Fruit fly (Drosophila melanogaster): ENCODE results near the gene CG34001.

The CG34001 gene

dm6 chr3L:10658362-10659127, 27.7 kb downstream of the CG34001 start:
- TF ChIP-seq salr (GFP tag; optimal IDR thresholded peaks at IDR 0.05) = no peak
- TF ChIP-seq fkh (GFP tag; optimal IDR thresholded peaks at IDR 0.05) = peak; percentile 51
- no peak for TF ChIP-seq Hr39 (GFP tag; optimal IDR thresholded peaks at IDR 0.05)
- TF ChIP-seq Eip93F (GFP tag; optimal IDR thresholded peaks at IDR 0.05) = no peak
- no peak for TF ChIP-seq CG10669 (GFP tag; optimal IDR thresholded peaks at IDR 0.05)
- TF ChIP-seq ss (GFP tag; optimal IDR thresholded peaks at IDR 0.05) = peak in 1 of 2 experiments; percentile 20

- TF ChIP-seq dac (GFP tag; optimal IDR thresholded peaks at IDR 0.05) (no peak), Ets96B (tag; optimal IDR thresholded peaks at IDR 0.05) (no peak), Smox (GFP tag; optimal IDR thresholded peaks at IDR 0.05) (no peak), lz (GFP tag; optimal IDR thresholded peaks at IDR 0.05) (no peak), achi (GFP tag; optimal IDR thresholded peaks at IDR 0.05) (no peak), CG6792 (GFP tag; optimal IDR thresholded peaks at IDR 0.05) (no peak), CG34406 (GFP tag; optimal IDR thresholded peaks at IDR 0.05) (no peak), pdm3 (GFP tag; optimal IDR thresholded peaks at IDR 0.05) (no peak), Hr38 (GFP tag; optimal IDR thresholded peaks at IDR 0.05) (no peak), net (GFP tag; optimal IDR thresholded peaks at IDR 0.05) (no peak), dsx (GFP tag; optimal IDR thresholded peaks at IDR 0.05; ENCODE audit: poor library complexity, severe bottlenecking) (no peak), Ets21C (GFP tag; optimal IDR thresholded peaks at IDR 0.05) (no peak), vri (GFP tag; optimal IDR thresholded peaks at IDR 0.05) (no peak), CG32006 (GFP tag; optimal IDR thresholded peaks at IDR 0.05) (no peak), CG6276 (GFP tag; optimal IDR thresholded peaks at IDR 0.05) (no peak), fkh (GFP tag; optimal IDR thresholded peaks at IDR 0.05) (no peak), CG16779 (tag; optimal IDR thresholded peaks at IDR 0.05) (no peak), CG8319 (GFP tag; optimal IDR thresholded peaks at IDR 0.05) (no peak), svp (GFP tag) (no peak), CG8632 (GFP tag; optimal IDR thresholded peaks at IDR 0.05) (no peak)
These were observed 28.6 kb downstream of the CG34001 start for dm6 chr3L:10659524-10659923.

DNA sequence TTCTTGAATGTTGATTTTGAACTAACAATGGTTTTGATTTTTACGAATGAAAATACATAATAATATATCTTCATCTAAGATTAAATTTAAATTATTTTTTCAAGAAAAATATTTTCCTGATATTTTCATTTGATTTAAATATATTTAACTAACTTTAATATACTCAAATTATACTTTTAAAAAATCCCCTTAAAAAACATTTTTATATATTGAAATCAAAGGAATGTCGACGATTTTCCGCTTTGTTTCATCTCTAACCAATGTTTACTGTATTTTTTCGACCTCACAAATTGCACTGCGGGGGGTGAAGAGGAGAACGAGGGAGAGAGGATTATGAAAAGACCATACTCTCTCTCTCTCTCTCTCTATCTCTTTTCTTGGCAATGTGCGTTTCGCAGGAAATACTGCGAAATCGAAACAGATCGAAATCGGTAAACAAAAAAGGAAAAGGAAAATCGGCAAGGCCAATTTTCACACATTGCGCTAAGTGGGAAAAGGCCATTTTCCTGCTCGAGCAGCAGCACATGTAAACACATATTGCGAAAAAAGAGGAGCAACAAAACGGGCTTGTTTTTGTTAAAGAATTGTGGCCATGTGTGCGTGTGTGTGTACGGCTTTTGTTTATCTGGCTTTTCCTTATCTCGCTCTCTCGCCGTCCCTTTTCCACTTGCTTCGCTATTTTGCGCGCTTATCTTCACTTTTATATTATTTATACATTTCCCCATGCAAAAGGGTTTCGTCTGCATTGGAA, 29.3 kb downstream of the CG34001 start:
- TF ChIP-seq CG10669 (GFP tag; optimal IDR thresholded peaks at IDR 0.05) (no peak), Eip78C (GFP tag) (peak; percentile 36), fkh (GFP tag; optimal IDR thresholded peaks at IDR 0.05) (peak; percentile 51), CG16779 (tag; optimal IDR thresholded peaks at IDR 0.05) (peak; percentile 29), CG8632 (GFP tag; optimal IDR thresholded peaks at IDR 0.05) (peak; percentile 2), svp (GFP tag) (peak; percentile 64), Ets21C (GFP tag; optimal IDR thresholded peaks at IDR 0.05) (no peak)

- no peak for TF ChIP-seq salr (GFP tag; optimal IDR thresholded peaks at IDR 0.05)
- no peak for TF ChIP-seq CG4318 (GFP tag; optimal IDR thresholded peaks at IDR 0.05)
- TF ChIP-seq Blimp-1 (GFP tag; optimal IDR thresholded peaks at IDR 0.05) = no peak
- TF ChIP-seq CG32006 (GFP tag; optimal IDR thresholded peaks at IDR 0.05) = peak; percentile 35
- TF ChIP-seq fd59A (GFP tag; optimal IDR thresholded peaks at IDR 0.05) = no peak
- TF ChIP-seq CG3032 (tag; optimal IDR thresholded peaks at IDR 0.05) = peak; percentile 35
- no peak for TF ChIP-seq Ets21C (GFP tag; optimal IDR thresholded peaks at IDR 0.05)
- TF ChIP-seq fkh (GFP tag; optimal IDR thresholded peaks at IDR 0.05) = peak; percentile 28
- TF ChIP-seq cyc (GFP tag; optimal IDR thresholded peaks at IDR 0.05) = no peak
- peak; percentile 59 for TF ChIP-seq Sox102F (GFP tag; optimal IDR thresholded peaks at IDR 0.05)
- TF ChIP-seq CG6276 (GFP tag; optimal IDR thresholded peaks at IDR 0.05) = peak; percentile 13
- TF ChIP-seq Lpt (GFP tag; optimal IDR thresholded peaks at IDR 0.05) = no peak
- peak; percentile 27 for TF ChIP-seq CG10669 (GFP tag; optimal IDR thresholded peaks at IDR 0.05)
- TF ChIP-seq Met (GFP tag; optimal IDR thresholded peaks at IDR 0.05) = peak; percentile 7
- no peak for TF ChIP-seq dsx (GFP tag; optimal IDR thresholded peaks at IDR 0.05; ENCODE audit: poor library complexity, severe bottlenecking)
- TF ChIP-seq vri (GFP tag; optimal IDR thresholded peaks at IDR 0.05) = peak; percentile 36
- peak; percentile 1 for TF ChIP-seq CG6792 (GFP tag; optimal IDR thresholded peaks at IDR 0.05)
- TF ChIP-seq eg (GFP tag; IDR thresholded peaks at IDR 0.05) = peak; percentile 49; the same call in 2 of the 3 replicates
- TF ChIP-seq Hr38 (GFP tag; optimal IDR thresholded peaks at IDR 0.05) = no peak
- TF ChIP-seq Eip93F (GFP tag; optimal IDR thresholded peaks at IDR 0.05) = peak; percentile 79
- no peak for TF ChIP-seq dac (GFP tag; optimal IDR thresholded peaks at IDR 0.05)
- TF ChIP-seq Smox (GFP tag; optimal IDR thresholded peaks at IDR 0.05) = peak; percentile 39
- TF ChIP-seq CG10631 (GFP tag; optimal IDR thresholded peaks at IDR 0.05) = peak; percentile 66
- peak; percentile 78 for TF ChIP-seq CG6854 (GFP tag; optimal IDR thresholded peaks at IDR 0.05)
- no peak for TF ChIP-seq Hr4 (GFP tag; optimal IDR thresholded peaks at IDR 0.05)
- no peak for TF ChIP-seq CG7368 (GFP tag; optimal IDR thresholded peaks at IDR 0.05)
These were observed 30.1 kb downstream of the CG34001 start, which contains the start of the genes CG32066 and CG8003 for dm6 chr3L:10660744-10661589. Gene CG32066 (minus strand): TSS chr3L:10661013. Gene CG8003 (plus strand): TSS chr3L:10661475.
